Worm (Caenorhabditis elegans) whole organism, young adult: ENCODE data around the gene srbc-59.

ENCODE experiments used
- B0336.3 ChIP-seq: fragments of 200-800 bp; sonication (Bioruptor generic); IDR thresholded peaks from 2 replicates; pipeline ENCODE4 v1.3.6; 2022; ENCODE audit warnings: missing genetic modification characterization, missing compliant biosample characterization
- C06A6.2 ChIP-seq: fragments of 200-800 bp; sonication (Bioruptor generic); conservative IDR thresholded peaks from 2 replicates; pipeline ENCODE4 v1.3.6; 2022; ENCODE audit warnings: missing genetic modification characterization, missing compliant biosample characterization
- F49E8.2 ChIP-seq: sonication (generic microtip); optimal IDR thresholded peaks from 3 replicates; lab custom pipeline; 2017; ENCODE audit warnings: missing genetic modification characterization, mild to moderate bottlenecking, missing compliant biosample characterization, antibody characterized with exemption, moderate library complexity; ENCODE audit not compliant: insufficient read depth
- F55B11.4 ChIP-seq: sonication (generic microtip); optimal IDR thresholded peaks from 2 replicates; lab custom pipeline; 2016; ENCODE audit warnings: missing compliant biosample characterization, missing genetic modification characterization, borderline replicate concordance; ENCODE audit not compliant: insufficient read depth
- Y53F4B.3 ChIP-seq: fragments of 200-800 bp; sonication (Bioruptor generic); IDR thresholded peaks from 2 replicates; pipeline ENCODE4 v1.3.6; 2022; ENCODE audit warnings: missing genetic modification reagents, missing genetic modification characterization, missing compliant biosample characterization
- Y56A3A.18 ChIP-seq: fragments of 200-800 bp; sonication (Bioruptor generic); IDR thresholded peaks from 2 replicates; pipeline ENCODE4 v1.3.6; 2022; ENCODE audit warnings: missing genetic modification reagents, missing genetic modification characterization, missing compliant biosample characterization
- Y67H2A.10 ChIP-seq: fragments of 200-800 bp; sonication (Bioruptor generic); conservative IDR thresholded peaks from 2 replicates; pipeline ENCODE4 v1.3.6; 2022; ENCODE audit warnings: missing genetic modification reagents, missing genetic modification characterization, missing compliant biosample characterization
- ceh-27 ChIP-seq: fragments of 200-800 bp; sonication (Bioruptor generic); optimal IDR thresholded peaks from 2 replicates; lab custom pipeline; 2018; ENCODE audit warnings: mild to moderate bottlenecking, missing genetic modification characterization, moderate library complexity, missing compliant biosample characterization
- ceh-40 ChIP-seq: fragments of 200-800 bp; sonication (Bioruptor generic); IDR thresholded peaks from 2 replicates; pipeline ENCODE4 v1.3.6; 2022; ENCODE audit warnings: missing genetic modification characterization, missing compliant biosample characterization
- die-1 ChIP-seq: sonication (generic microtip); optimal IDR thresholded peaks from 2 replicates; lab custom pipeline; 2016; ENCODE audit warnings: missing genotype, mild to moderate bottlenecking, missing genetic modification characterization, missing compliant biosample characterization
- dpff-1 ChIP-seq: sonication (generic microtip); optimal IDR thresholded peaks from 2 replicates; lab custom pipeline; 2017; ENCODE audit warnings: mild to moderate bottlenecking, missing genetic modification characterization, missing compliant biosample characterization
- dpl-1 ChIP-seq: fragments of 150-350 bp; optimal IDR thresholded peaks from 2 replicates; lab custom pipeline; 2014; ENCODE audit warnings: missing biosample characterization, missing genetic modification reagents, missing genetic modification characterization
- egl-44 ChIP-seq: fragments of 200-800 bp; sonication (Bioruptor generic); IDR thresholded peaks from 2 replicates; pipeline ENCODE4 v1.3.6; 2022; ENCODE audit warnings: missing genetic modification reagents, missing genetic modification characterization, missing compliant biosample characterization
- egrh-3 ChIP-seq: fragments of 200-800 bp; sonication (Bioruptor generic); IDR thresholded peaks from 2 replicates; pipeline ENCODE4 v1.3.6; 2022; ENCODE audit warnings: missing genetic modification reagents, missing genetic modification characterization, missing compliant biosample characterization
- ets-4 ChIP-seq: fragments of 200-800 bp; sonication (Bioruptor generic); optimal IDR thresholded peaks from 2 replicates; lab custom pipeline; 2018; ENCODE audit warnings: mild to moderate bottlenecking, missing genetic modification characterization, missing compliant biosample characterization
- hlh-12 ChIP-seq: sonication (generic microtip); optimal IDR thresholded peaks from 2 replicates; lab custom pipeline; 2016; ENCODE audit warnings: missing genetic modification characterization, missing compliant biosample characterization
- hlh-26 ChIP-seq: fragments of 200-800 bp; sonication (Bioruptor generic); conservative IDR thresholded peaks from 2 replicates; pipeline ENCODE4 v1.3.6; 2022; ENCODE audit warnings: missing genetic modification reagents, missing genetic modification characterization, missing compliant biosample characterization
- lag-1 ChIP-seq: fragments of 200-800 bp; sonication (Bioruptor generic); IDR thresholded peaks from 2 replicates; pipeline ENCODE4 v1.3.6; 2022; ENCODE audit warnings: missing genetic modification reagents, missing genetic modification characterization, missing compliant biosample characterization
- madf-10 ChIP-seq: sonication (generic microtip); optimal IDR thresholded peaks from 2 replicates; lab custom pipeline; 2016; ENCODE audit warnings: mild to moderate bottlenecking, missing genetic modification characterization, missing compliant biosample characterization
- madf-3 ChIP-seq: fragments of 200-800 bp; sonication (Bioruptor generic); IDR thresholded peaks from 2 replicates; pipeline ENCODE4 v1.3.6; 2022; ENCODE audit warnings: missing genetic modification reagents, missing genetic modification characterization, missing compliant biosample characterization
- nhr-179 ChIP-seq: sonication (generic microtip); optimal IDR thresholded peaks from 2 replicates; lab custom pipeline; 2016; ENCODE audit warnings: mild to moderate bottlenecking, missing genetic modification characterization, missing compliant biosample characterization
- pbrm-1 ChIP-seq: fragments of 200-800 bp; sonication (Bioruptor generic); IDR thresholded peaks from 2 replicates; pipeline ENCODE4 v1.3.6; 2022; ENCODE audit warnings: missing genetic modification reagents, missing genetic modification characterization, missing compliant biosample characterization
- sea-2 ChIP-seq: fragments of 200-800 bp; sonication (Bioruptor generic); IDR thresholded peaks from 2 replicates; pipeline ENCODE4 v1.3.6; 2022; ENCODE audit warnings: missing genetic modification characterization, missing compliant biosample characterization
- snpc-1.3 ChIP-seq: sonication (generic microtip); optimal IDR thresholded peaks from 2 replicates; lab custom pipeline; 2017; ENCODE audit warnings: missing genetic modification characterization, mild to moderate bottlenecking, missing compliant biosample characterization, antibody characterized with exemption, moderate library complexity, missing genotype, missing genetic modification reagents; ENCODE audit not compliant: insufficient read depth
- snpc-3.4 ChIP-seq: sonication (generic microtip); optimal IDR thresholded peaks from 2 replicates; lab custom pipeline; 2017; ENCODE audit warnings: missing genetic modification characterization, mild to moderate bottlenecking, missing compliant biosample characterization, antibody characterized with exemption, moderate library complexity, missing genotype, missing genetic modification reagents
- somi-1 ChIP-seq: fragments of 200-800 bp; sonication (Bioruptor generic); optimal IDR thresholded peaks from 2 replicates; lab custom pipeline; 2018; ENCODE audit warnings: mild to moderate bottlenecking, missing genetic modification characterization, missing compliant biosample characterization
- tlf-1 ChIP-seq: fragments of 200-800 bp; sonication (Bioruptor generic); optimal IDR thresholded peaks from 2 replicates; lab custom pipeline; 2018; ENCODE audit warnings: mild to moderate bottlenecking, missing genetic modification characterization, missing compliant biosample characterization
- xnd-1 ChIP-seq: sonication (generic microtip); optimal IDR thresholded peaks from 2 replicates; lab custom pipeline; 2016; ENCODE audit warnings: missing genotype, missing genetic modification reagents, missing genetic modification characterization, missing compliant biosample characterization
- zim-3 ChIP-seq: sonication (generic microtip); optimal IDR thresholded peaks from 2 replicates; lab custom pipeline; 2017; ENCODE audit warnings: mild to moderate bottlenecking, missing genetic modification characterization, moderate library complexity, missing compliant biosample characterization
- ztf-22 ChIP-seq: fragments of 200-800 bp; sonication (Bioruptor generic); optimal IDR thresholded peaks from 2 replicates; lab custom pipeline; 2018; ENCODE audit warnings: mild to moderate bottlenecking, missing genetic modification characterization, moderate library complexity, missing compliant biosample characterization
- ztf-6 ChIP-seq: fragments of 200-800 bp; sonication (Bioruptor generic); IDR thresholded peaks from 2 replicates; pipeline ENCODE4 v1.3.6; 2022; ENCODE audit warnings: missing genetic modification reagents, missing genetic modification characterization, missing compliant biosample characterization

srbc-59 gene

DNA sequence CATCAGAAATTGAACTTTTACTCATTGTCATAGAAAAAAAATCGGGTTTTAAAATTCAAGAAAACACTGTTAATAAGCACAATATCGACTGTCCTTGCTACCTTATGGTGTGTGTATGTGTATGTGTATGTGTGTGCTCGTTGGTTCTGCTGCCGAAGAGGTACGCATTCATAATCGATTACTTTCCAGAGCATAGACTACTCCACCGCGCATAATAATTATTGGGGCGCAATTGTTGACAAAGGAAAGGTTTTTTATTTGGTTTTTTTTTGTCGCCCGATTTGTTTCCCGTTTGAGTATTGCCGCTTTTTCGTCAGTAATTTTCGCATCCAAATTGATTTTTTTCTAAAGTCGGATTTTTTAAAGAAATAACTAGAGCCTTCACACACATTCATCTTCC, 17.2 kb upstream of the srbc-59 start, which contains the start of gene C05E4.15 (continued):
- TF ChIP-seq zim-3 (tag; lab: Kevin White, UChicago) (no peak), Y67H2A.10 (GFP tag; lab: Robert Waterston, UW) (no peak), madf-10 (tag; lab: Kevin White, UChicago) (no peak)

- no peak for TF ChIP-seq ets-4
- TF ChIP-seq, all 124 proteins: peak for 0
Measured at ce11 chrV:761882-762281, 16.6 kb upstream of the srbc-59 start, which contains the start of gene C05E4.12. Gene C05E4.12, minus strand, starts transcription at chrV:761982.

DNA sequence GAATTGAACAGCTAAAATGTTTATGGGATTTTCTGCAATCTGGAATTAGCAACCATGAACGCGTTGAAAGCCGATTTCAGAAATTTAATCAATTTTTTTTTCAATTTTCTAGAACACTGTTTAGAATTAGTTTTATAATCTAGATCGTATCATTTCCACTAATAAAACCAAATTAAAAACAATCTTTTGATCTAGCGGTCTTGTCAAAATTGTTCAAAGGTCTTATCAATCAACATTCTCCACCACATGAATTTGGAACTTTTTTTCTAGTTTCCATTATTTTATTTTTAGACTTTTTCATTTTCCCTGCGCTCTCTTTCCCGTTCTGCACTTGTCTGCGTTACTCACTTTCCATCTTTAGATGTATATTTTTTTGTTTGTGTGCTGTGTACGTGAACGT, 16.1 kb upstream of the srbc-59 start, which contains the start of gene srp-2:
TSS of gene srp-2 (plus strand) at position 301 of the 400 bp plus-strand sequence.
- TF ChIP-seq madf-3 (GFP tag; lab: Robert Waterston, UW) (no peak), ets-4 (no peak), dpl-1 (GFP tag; lab: Kevin White, UChicago) (no peak), die-1 (no peak), sea-2 (GFP tag; lab: Robert Waterston, UW) (no peak), lag-1 (GFP tag; lab: Robert Waterston, UW) (no peak), hlh-26 (no peak), somi-1 (GFP tag; lab: Kevin White, UChicago) (no peak), pbrm-1 (no peak), egl-44 (GFP tag; lab: Robert Waterston, UW) (no peak), ceh-27 (GFP tag; lab: Kevin White, UChicago) (no peak), tlf-1 (GFP tag; lab: Kevin White, UChicago) (no peak)

ce11 chrV:764732-765131, 13.7 kb upstream of the srbc-59 start, which contains the start of gene str-238:
Gene str-238, plus strand, starts transcription at chrV:765032.
- TF ChIP-seq snpc-3.4 (tag; lab: Kevin White, UChicago) (no peak), nhr-179 (tag; lab: Kevin White, UChicago) (no peak), B0336.3 (GFP tag; lab: Robert Waterston, UW) (no peak), Y56A3A.18 (GFP tag; lab: Robert Waterston, UW) (no peak), egrh-3 (GFP tag; lab: Robert Waterston, UW) (no peak), hlh-12 (tag; lab: Kevin White, UChicago) (no peak), Y67H2A.10 (GFP tag; lab: Robert Waterston, UW) (no peak), snpc-1.3 (tag; lab: Kevin White, UChicago) (no peak), xnd-1 (tag; lab: Kevin White, UChicago) (no peak)

- TF ChIP-seq Y53F4B.3 (GFP tag; lab: Robert Waterston, UW) (no peak), ztf-22 (no peak), ztf-6 (GFP tag; lab: Robert Waterston, UW) (no peak), F49E8.2 (tag; lab: Kevin White, UChicago) (no peak), F55B11.4 (no peak), dpff-1 (no peak), xnd-1 (tag; lab: Kevin White, UChicago) (no peak), snpc-3.4 (tag; lab: Kevin White, UChicago) (no peak), ceh-40 (GFP tag; lab: Robert Waterston, UW) (no peak), C06A6.2 (GFP tag; lab: Robert Waterston, UW) (no peak)
Measured at ce11 chrV:772210-772609, 6.2 kb upstream of the srbc-59 start.
